Fruit fly (Drosophila melanogaster) Kc167 (cell line): ENCODE measurements around the gene CG15812.

Experiments
- Myc ChIP-seq: fragments of >200 bp; optimal IDR thresholded peaks from 2 replicates; lab custom pipeline; 2017; ENCODE audit warnings: missing external identifiers
- Sin3A ChIP-seq: fragments of >200 bp; optimal IDR thresholded peaks from 2 replicates; lab custom pipeline; 2018; ENCODE audit warnings: missing external identifiers
- h ChIP-seq: fragments of >200 bp; optimal IDR thresholded peaks from 3 replicates; lab custom pipeline; 2018; ENCODE audit warnings: missing external identifiers
- insv ChIP-seq: fragments of >200 bp; optimal IDR thresholded peaks from 3 replicates; lab custom pipeline; 2018; ENCODE audit warnings: missing external identifiers
- psq ChIP-seq: fragments of >200 bp; optimal IDR thresholded peaks from 2 replicates; lab custom pipeline; 2017; ENCODE audit warnings: missing external identifiers
- ttk ChIP-seq: sonication (Bioruptor generic); optimal IDR thresholded peaks from 2 replicates; lab custom pipeline; 2017; ENCODE audit warnings: missing external identifiers

Gene CG15812

dm6 chr3L:3159309-3160194 is at the start of gene CG15812, which contains the start of gene ND-30:
TSS of gene CG15812 (plus strand) at chr3L:3159991.
TSS of gene ND-30 (minus strand) at chr3L:3159578.
- TF ChIP-seq h (lab: Kevin White, UChicago): peak; percentile 37
- no peak for TF ChIP-seq ttk (lab: Kevin White, UChicago)

dm6 chr3L:3111127-3111526 is 48.7 kb upstream of the CG15812 start, which contains the start of gene CG45066:
TSS of gene CG45066 (minus strand) at chr3L:3111227.
- TF ChIP-seq insv (lab: Kevin White, UChicago) (no peak), psq (lab: Kevin White, UChicago) (no peak), h (lab: Kevin White, UChicago) (no peak), Sin3A (lab: Kevin White, UChicago) (no peak), Myc (lab: Kevin White, UChicago) (no peak), ttk (lab: Kevin White, UChicago) (no peak)

- TF ChIP-seq ttk (lab: Kevin White, UChicago): no peak
- no peak for TF ChIP-seq psq (lab: Kevin White, UChicago)
- TF ChIP-seq h (lab: Kevin White, UChicago): no peak
- TF ChIP-seq Myc (lab: Kevin White, UChicago): no peak
Observed at dm6 chr3L:3114367-3114766, 45.4 kb upstream of the CG15812 start, which contains the start of gene CG45067. TSS of gene CG45067 (minus strand) at chr3L:3114467.

dm6 chr3L:3121769-3122432 is 37.9 kb upstream of the CG15812 start:
- TF ChIP-seq h (lab: Kevin White, UChicago): no peak
- TF ChIP-seq psq (lab: Kevin White, UChicago): no peak
- no peak for TF ChIP-seq Sin3A (lab: Kevin White, UChicago)
- TF ChIP-seq insv (lab: Kevin White, UChicago): no peak
- TF ChIP-seq Myc (lab: Kevin White, UChicago): no peak
- TF ChIP-seq ttk (lab: Kevin White, UChicago): no peak

- TF ChIP-seq h (lab: Kevin White, UChicago): no peak
- TF ChIP-seq insv (lab: Kevin White, UChicago): no peak
- no peak for TF ChIP-seq Sin3A (lab: Kevin White, UChicago)
- no peak for TF ChIP-seq Myc (lab: Kevin White, UChicago)
- no peak for TF ChIP-seq ttk (lab: Kevin White, UChicago)
Observed at dm6 chr3L:3122688-3123316, 37.0 kb upstream of the CG15812 start.

dm6 chr3L:3124519-3124918 is 35.3 kb upstream of the CG15812 start:
- no peak for TF ChIP-seq insv (lab: Kevin White, UChicago)

dm6 chr3L:3124939-3125648 is 34.7 kb upstream of the CG15812 start:
- TF ChIP-seq h (lab: Kevin White, UChicago): no peak
- TF ChIP-seq psq (lab: Kevin White, UChicago): no peak
- no peak for TF ChIP-seq Sin3A (lab: Kevin White, UChicago)
- no peak for TF ChIP-seq Myc (lab: Kevin White, UChicago)
- no peak for TF ChIP-seq ttk (lab: Kevin White, UChicago)
- TF ChIP-seq insv (lab: Kevin White, UChicago): no peak

dm6 chr3L:3125649-3126130 is 34.1 kb upstream of the CG15812 start:
- TF ChIP-seq insv (lab: Kevin White, UChicago) (no peak), h (lab: Kevin White, UChicago) (no peak), Sin3A (lab: Kevin White, UChicago) (no peak), Myc (lab: Kevin White, UChicago) (no peak), psq (lab: Kevin White, UChicago) (no peak), ttk (lab: Kevin White, UChicago) (no peak)

- TF ChIP-seq psq (lab: Kevin White, UChicago) (no peak), Sin3A (lab: Kevin White, UChicago) (no peak), Myc (lab: Kevin White, UChicago) (no peak), h (lab: Kevin White, UChicago) (no peak), ttk (lab: Kevin White, UChicago) (no peak), insv (lab: Kevin White, UChicago) (no peak)
Observed at dm6 chr3L:3126478-3126877, 33.3 kb upstream of the CG15812 start.

dm6 chr3L:3127544-3127943 is 32.2 kb upstream of the CG15812 start, which contains the start of gene promL:
TSS of gene promL (minus strand) at chr3L:3127724.
- TF ChIP-seq h (lab: Kevin White, UChicago): no peak
- TF ChIP-seq psq (lab: Kevin White, UChicago): no peak
- TF ChIP-seq Sin3A (lab: Kevin White, UChicago): no peak
- no peak for TF ChIP-seq Myc (lab: Kevin White, UChicago)
- TF ChIP-seq ttk (lab: Kevin White, UChicago): no peak
- no peak for TF ChIP-seq insv (lab: Kevin White, UChicago)
